Worm (Caenorhabditis elegans) whole organism, L1 larva: ENCODE results near the gene imph-1.

Source experiments
- C34B4.2 ChIP-seq: sonication (generic microtip); optimal IDR thresholded peaks from 2 replicates; lab custom pipeline; 2017; ENCODE audit warnings: mild to moderate bottlenecking, missing genetic modification characterization, missing compliant biosample characterization
- ceh-90 ChIP-seq: sonication (generic microtip); optimal IDR thresholded peaks from 2 replicates; lab custom pipeline; 2016; ENCODE audit warnings: missing genetic modification characterization, missing compliant biosample characterization
- dsc-1 ChIP-seq: sonication (generic microtip); optimal IDR thresholded peaks from 2 replicates; lab custom pipeline; 2016; ENCODE audit warnings: mild to moderate bottlenecking, missing genetic modification characterization, missing compliant biosample characterization
- elt-3 ChIP-seq, 6 experiments: fragments of 150-350 bp in 1 of 6; sonication (generic microtip); optimal IDR thresholded peaks; 2 replicates each; lab custom pipeline; 2017 to 2018; ENCODE audit warnings: missing biosample characterization in 6 of 6, missing genetic modification characterization in 6 of 6, inconsistent platforms in 1 of 6
- lin-14 ChIP-seq: fragments of 200-800 bp; sonication (Bioruptor generic); optimal IDR thresholded peaks from 2 replicates; lab custom pipeline; 2018; ENCODE audit warnings: mild to moderate bottlenecking, missing genetic modification characterization, moderate library complexity, missing compliant biosample characterization
- lin-35 ChIP-seq, 2 experiments: fragments of 150-350 bp; optimal IDR thresholded peaks; 2 replicates each; lab custom pipeline; 2014; ENCODE audit warnings: missing biosample characterization in 2 of 2, missing genetic modification characterization in 2 of 2, missing genetic modification reagents in 2 of 2
- nhr-19 ChIP-seq: fragments of 200-800 bp; sonication (Bioruptor generic); conservative IDR thresholded peaks from 2 replicates; pipeline ENCODE4 v1.3.6; 2022; ENCODE audit warnings: missing genetic modification characterization, missing compliant biosample characterization
- nhr-84 ChIP-seq: sonication (generic microtip); optimal IDR thresholded peaks from 2 replicates; lab custom pipeline; 2017; ENCODE audit warnings: missing biosample characterization, missing genetic modification characterization
- nhr-85 ChIP-seq: sonication (generic microtip); peaks from one replicate; lab custom pipeline; 2016; ENCODE audit warnings: missing genetic modification characterization, inconsistent platforms, missing compliant biosample characterization
- rnt-1 ChIP-seq: sonication (generic microtip); optimal IDR thresholded peaks from 2 replicates; lab custom pipeline; 2016; ENCODE audit warnings: mild to moderate bottlenecking, missing genetic modification characterization, moderate library complexity, missing compliant biosample characterization
- snu-23 ChIP-seq: sonication (generic microtip); optimal IDR thresholded peaks from 2 replicates; lab custom pipeline; 2016; ENCODE audit warnings: missing genetic modification characterization, missing compliant biosample characterization
- sup-37 ChIP-seq: fragments of 200-800 bp; sonication (Bioruptor generic); optimal IDR thresholded peaks from 2 replicates; lab custom pipeline; 2018; ENCODE audit warnings: mild to moderate bottlenecking, missing genetic modification characterization, missing compliant biosample characterization

imph-1 gene

DNA sequence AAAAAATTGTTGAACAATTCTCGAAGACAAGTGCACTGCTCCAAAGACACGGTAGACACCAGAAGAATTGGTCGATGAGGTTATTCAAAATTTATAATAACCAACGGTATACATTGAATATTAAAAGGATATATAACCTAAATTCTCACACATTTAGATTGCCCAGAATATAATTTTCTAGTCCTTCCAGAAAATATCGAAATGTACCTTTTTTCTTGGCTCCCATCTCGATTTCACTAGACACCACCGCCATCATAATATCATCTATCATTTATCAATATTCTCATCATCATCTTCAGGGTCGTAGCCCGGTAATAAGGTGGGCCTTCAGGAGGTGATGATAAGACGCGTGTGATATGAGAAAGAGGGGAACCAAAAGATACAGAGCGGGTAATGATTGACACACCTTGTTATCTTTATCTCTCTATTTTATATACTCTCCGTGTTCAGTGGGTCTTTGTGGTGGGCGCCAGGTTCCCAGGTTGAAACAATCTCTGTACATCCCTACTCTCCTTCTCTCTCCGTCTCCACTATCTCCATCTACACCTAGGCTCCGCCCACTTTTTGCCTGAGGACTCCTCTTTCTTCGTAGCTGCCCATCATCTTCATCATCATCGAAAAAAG is 46.8 kb downstream of the imph-1 start, which contains the start of gene mab-21 (continued):
- TF ChIP-seq nhr-84 (tag; lab: Kevin White, UChicago): no peak
- peak in 1 of 2 experiments; percentile 15 for TF ChIP-seq lin-35 (GFP tag; optimal IDR thresholded peaks at IDR 0.05; lab: Kevin White, UChicago)
- peak; percentile 3 for TF ChIP-seq nhr-85
- TF ChIP-seq dsc-1 (tag; lab: Kevin White, UChicago): no peak
- peak in 5 of 6 experiments; percentile 40 to 85 (median 51) for TF ChIP-seq elt-3 (tag; optimal IDR thresholded peaks at IDR 0.05; lab: Kevin White, UChicago)
- TF ChIP-seq ceh-90: no peak
- TF ChIP-seq rnt-1: peak; percentile 47
- TF ChIP-seq lin-14 (GFP tag; lab: Kevin White, UChicago): peak; percentile 71
- no peak; the same call in 1 of the 2 replicates for TF ChIP-seq nhr-19 (GFP tag; lab: Robert Waterston, UW)
- TF ChIP-seq snu-23: peak; percentile 22

ce11 chrIII:4601286-4601685 is 47.9 kb downstream of the imph-1 start:
- TF ChIP-seq sup-37 (GFP tag; lab: Kevin White, UChicago) (no peak), nhr-85 (peak; percentile 43)
- TF ChIP-seq, all 84 proteins: peak for 1

DNA sequence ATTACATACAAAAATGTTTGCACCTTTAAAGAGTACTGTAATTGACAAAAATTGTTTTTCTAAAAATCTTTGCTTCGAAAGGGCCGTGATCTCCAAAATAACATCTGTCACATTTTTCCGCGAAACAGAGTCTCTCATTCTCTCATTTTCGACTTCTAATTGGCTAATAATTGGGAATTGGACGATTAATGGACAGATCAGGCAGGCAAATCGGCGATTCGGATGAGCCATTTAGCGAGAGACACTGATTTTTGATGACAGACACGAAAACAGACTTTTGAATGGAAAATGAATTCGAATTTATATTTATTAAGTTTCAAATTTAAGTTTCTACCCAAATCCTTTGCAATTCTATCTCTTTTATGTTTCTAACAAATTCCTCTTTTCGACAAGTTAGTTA is 50.4 kb downstream of the imph-1 start:
- TF ChIP-seq C34B4.2 (no peak), rnt-1 (peak; percentile 21)
